Worm (Caenorhabditis elegans): Measurements from ENCODE around the gene nra-3.

- TF ChIP-seq fos-1 (tag; optimal IDR thresholded peaks at IDR 0.05) (peak; percentile 59), unc-39 (tag; optimal IDR thresholded peaks at IDR 0.05) (no peak)
Observed at ce11 chrX:9932226-9932773, 1.0 kb upstream of the nra-3 start, which contains the start of gene tsp-21.
